Worm (Caenorhabditis elegans): Measurements from ENCODE around the gene tbc-6.

Gene tbc-6

ce11 chrII:6891176-6891575, 43.3 kb downstream of the tbc-6 start (continued):
- TF ChIP-seq unc-62 (GFP tag; optimal IDR thresholded peaks at IDR 0.05 in 1 of 2) (peak in 1 of 2 experiments; percentile 56), unc-62 (tag; optimal IDR thresholded peaks at IDR 0.05) (no peak), daf-8 (GFP tag; IDR thresholded peaks at IDR 0.05) (no peak), nhr-111 (GFP tag; optimal IDR thresholded peaks at IDR 0.05) (no peak), fos-1 (tag; optimal IDR thresholded peaks at IDR 0.05) (no peak), zip-11 (GFP tag; IDR thresholded peaks at IDR 0.05) (no peak), dpl-1 (GFP tag; optimal IDR thresholded peaks at IDR 0.05) (peak; percentile 40), gei-8 (GFP tag; optimal IDR thresholded peaks at IDR 0.05) (peak; percentile 46), spr-1 (tag; optimal IDR thresholded peaks at IDR 0.05) (no peak), F10B5.3 (tag; optimal IDR thresholded peaks at IDR 0.05) (no peak), lin-13 (GFP tag; optimal IDR thresholded peaks at IDR 0.05) (peak; percentile 56), zag-1 (tag; optimal IDR thresholded peaks at IDR 0.05) (no peak), pqm-1 (tag; optimal IDR thresholded peaks at IDR 0.05) (no peak), daf-19 (GFP tag; conservative IDR thresholded peaks at IDR 0.05) (no peak), mdt-29 (GFP tag; IDR thresholded peaks at IDR 0.05) (no peak), Y75B8A.6 (GFP tag; IDR thresholded peaks at IDR 0.05) (0 out of 2 replicates have a peak, but pooled peaks have one; percentile 49), lin-38 (GFP tag; IDR thresholded peaks at IDR 0.05) (peak; percentile 17; the same call in 1 of the 2 replicates), F44E2.7 (GFP tag; IDR thresholded peaks at IDR 0.05) (no peak), ztf-7 (tag; optimal IDR thresholded peaks at IDR 0.05) (no peak), mxl-3 (GFP tag; optimal IDR thresholded peaks at IDR 0.05) (peak; percentile 88), F26F4.8 (GFP tag; conservative IDR thresholded peaks at IDR 0.05) (no peak)

ce11 chrII:6891838-6892237, 43.9 kb downstream of the tbc-6 start:
- TF ChIP-seq tra-1 (GFP tag; IDR thresholded peaks at IDR 0.05) (no peak; the same call in 1 of the 2 replicates), lin-1 (GFP tag; IDR thresholded peaks at IDR 0.05) (no peak), nhr-10 (tag; optimal IDR thresholded peaks at IDR 0.05) (peak; percentile 73), rbr-2 (tag; optimal IDR thresholded peaks at IDR 0.05) (no peak), dmd-9 (GFP tag; IDR thresholded peaks at IDR 0.05) (no peak), ceh-32 (tag; optimal IDR thresholded peaks at IDR 0.05; ENCODE audit: poor library complexity) (no peak), cey-2 (tag; optimal IDR thresholded peaks at IDR 0.05; ENCODE audit: borderline replicate concordance, insufficient read depth) (no peak), skn-1 (tag; optimal IDR thresholded peaks at IDR 0.05) (no peak), Y5F2A.4 (GFP tag; optimal IDR thresholded peaks at IDR 0.05) (no peak), F10B5.3 (tag; optimal IDR thresholded peaks at IDR 0.05) (no peak), zip-11 (GFP tag; IDR thresholded peaks at IDR 0.05) (no peak), mdl-1 (tag; optimal IDR thresholded peaks at IDR 0.05) (peak in 1 of 2 experiments; percentile 63), sdz-12 (GFP tag; optimal IDR thresholded peaks at IDR 0.05) (no peak), ama-1 (optimal IDR thresholded peaks at IDR 0.05) (no peak), hlh-30 (tag; optimal IDR thresholded peaks at IDR 0.05; ENCODE audit: insufficient read depth) (peak; percentile 90), ctbp-1 (GFP tag; IDR thresholded peaks at IDR 0.05) (no peak), ztf-7 (tag; optimal IDR thresholded peaks at IDR 0.05) (no peak), gei-8 (GFP tag; optimal IDR thresholded peaks at IDR 0.05) (no peak), nhr-111 (GFP tag; optimal IDR thresholded peaks at IDR 0.05) (no peak), nhr-6 (tag; optimal IDR thresholded peaks at IDR 0.05) (no peak), nhr-77 (tag; optimal IDR thresholded peaks at IDR 0.05) (peak; percentile 78), hlh-11 (tag; optimal IDR thresholded peaks at IDR 0.05) (peak; percentile 91), nhr-41 (GFP tag; IDR thresholded peaks at IDR 0.05) (no peak), attf-4 (tag; optimal IDR thresholded peaks at IDR 0.05) (no peak), pqm-1 (tag; optimal IDR thresholded peaks at IDR 0.05) (no peak), zfp-3 (GFP tag; conservative IDR thresholded peaks at IDR 0.05) (0 out of 2 replicates have a peak, but pooled peaks have one; percentile 41), F37D6.2 (tag; optimal IDR thresholded peaks at IDR 0.05) (no peak), nhr-48 (tag; optimal IDR thresholded peaks at IDR 0.05) (no peak), lin-13 (GFP tag; optimal IDR thresholded peaks at IDR 0.05) (no peak), mxl-3 (GFP tag; optimal IDR thresholded peaks at IDR 0.05) (peak; percentile 56), zip-2 (tag; optimal IDR thresholded peaks at IDR 0.05) (no peak), nhr-42 (GFP tag; IDR thresholded peaks at IDR 0.05) (no peak), F44E2.7 (GFP tag; IDR thresholded peaks at IDR 0.05) (no peak), R02D3.7 (tag; optimal IDR thresholded peaks at IDR 0.05) (no peak), nhr-102 (tag; optimal IDR thresholded peaks at IDR 0.05) (no peak), zag-1 (tag; optimal IDR thresholded peaks at IDR 0.05) (no peak), T26A8.4 (GFP tag; IDR thresholded peaks at IDR 0.05) (no peak; the same call in 1 of the 2 replicates), egl-27 (tag; optimal IDR thresholded peaks at IDR 0.05) (no peak)

Data from whole organism, L4 larva.